Worm (Caenorhabditis elegans): ENCODE measurements around the gene cpb-2.

cpb-2 gene

ce11 chrII:6180552-6180951 is 12.0 kb upstream of the cpb-2 start:
- TF ChIP-seq unc-55 (GFP tag; optimal IDR thresholded peaks at IDR 0.05) (no peak), mbf-1 (tag; optimal IDR thresholded peaks at IDR 0.05) (no peak), elt-1 (tag; optimal IDR thresholded peaks at IDR 0.05) (no peak), dmd-4 (tag; optimal IDR thresholded peaks at IDR 0.05) (no peak), fos-1 (tag; optimal IDR thresholded peaks at IDR 0.05) (no peak), peb-1 (tag; optimal IDR thresholded peaks at IDR 0.05) (no peak), lin-13 (GFP tag; optimal IDR thresholded peaks at IDR 0.05) (no peak), ZK546.5 (tag; optimal IDR thresholded peaks at IDR 0.05) (no peak), egl-27 (tag; optimal IDR thresholded peaks at IDR 0.05) (no peak), sem-4 (tag; optimal IDR thresholded peaks at IDR 0.05) (no peak), ceh-16 (tag; optimal IDR thresholded peaks at IDR 0.05) (no peak), lin-11 (tag; optimal IDR thresholded peaks at IDR 0.05) (no peak), aly-2 (tag; optimal IDR thresholded peaks at IDR 0.05) (no peak), nhr-237 (tag; optimal IDR thresholded peaks at IDR 0.05) (no peak), ztf-11 (tag; optimal IDR thresholded peaks at IDR 0.05) (no peak), gmeb-1 (tag; optimal IDR thresholded peaks at IDR 0.05) (no peak), sma-9 (GFP tag; optimal IDR thresholded peaks at IDR 0.05) (no peak), sma-9 (tag; optimal IDR thresholded peaks at IDR 0.05) (no peak)

- TF ChIP-seq C34F6.9 (tag; optimal IDR thresholded peaks at IDR 0.05), result peak; percentile 26
- no peak for TF ChIP-seq ztf-11 (tag; optimal IDR thresholded peaks at IDR 0.05)
- TF ChIP-seq Y55F3AM.14 (GFP tag; optimal IDR thresholded peaks at IDR 0.05), result no peak
- no peak for TF ChIP-seq skn-1 (tag; optimal IDR thresholded peaks at IDR 0.05)
- no peak for TF ChIP-seq ceh-82 (tag; optimal IDR thresholded peaks at IDR 0.05)
- TF ChIP-seq sma-9 (GFP tag; optimal IDR thresholded peaks at IDR 0.05), result peak; percentile 34
- no peak for TF ChIP-seq sma-9 (tag; optimal IDR thresholded peaks at IDR 0.05)
- TF ChIP-seq zag-1 (tag; optimal IDR thresholded peaks at IDR 0.05), result no peak
- TF ChIP-seq elt-1 (tag; optimal IDR thresholded peaks at IDR 0.05), result no peak
- TF ChIP-seq gmeb-1 (tag; optimal IDR thresholded peaks at IDR 0.05), result no peak
- peak; percentile 38 for TF ChIP-seq nhr-129 (tag; optimal IDR thresholded peaks at IDR 0.05)
- TF ChIP-seq ama-1 (optimal IDR thresholded peaks at IDR 0.05), result no peak
- TF ChIP-seq F13H6.1 (tag; optimal IDR thresholded peaks at IDR 0.05), result peak; percentile 37
- no peak for TF ChIP-seq ZK546.5 (tag; optimal IDR thresholded peaks at IDR 0.05)
- TF ChIP-seq nhr-21 (tag; optimal IDR thresholded peaks at IDR 0.05), result no peak
- TF ChIP-seq lsy-2 (tag; optimal IDR thresholded peaks at IDR 0.05), result peak in 1 of 2 experiments; percentile 22
Measured at ce11 chrII:6181337-6181736, 11.2 kb upstream of the cpb-2 start.

- TF ChIP-seq nhr-25 (tag; optimal IDR thresholded peaks at IDR 0.05) (no peak), ceh-16 (tag; optimal IDR thresholded peaks at IDR 0.05) (no peak), sma-9 (GFP tag; optimal IDR thresholded peaks at IDR 0.05) (no peak), sma-9 (tag; optimal IDR thresholded peaks at IDR 0.05) (no peak), ceh-82 (tag; optimal IDR thresholded peaks at IDR 0.05) (no peak), nhr-10 (tag; optimal IDR thresholded peaks at IDR 0.05) (no peak), nhr-237 (tag; optimal IDR thresholded peaks at IDR 0.05) (no peak), fos-1 (tag; optimal IDR thresholded peaks at IDR 0.05) (no peak), elt-1 (tag; optimal IDR thresholded peaks at IDR 0.05) (no peak), mab-5 (tag; optimal IDR thresholded peaks at IDR 0.05) (no peak), unc-62 (GFP tag; optimal IDR thresholded peaks at IDR 0.05) (no peak), aly-2 (tag; optimal IDR thresholded peaks at IDR 0.05) (no peak), lsy-2 (tag; optimal IDR thresholded peaks at IDR 0.05) (no peak), zag-1 (tag; optimal IDR thresholded peaks at IDR 0.05) (no peak)
Measured at ce11 chrII:6190770-6191169, 1.8 kb upstream of the cpb-2 start.

DNA sequence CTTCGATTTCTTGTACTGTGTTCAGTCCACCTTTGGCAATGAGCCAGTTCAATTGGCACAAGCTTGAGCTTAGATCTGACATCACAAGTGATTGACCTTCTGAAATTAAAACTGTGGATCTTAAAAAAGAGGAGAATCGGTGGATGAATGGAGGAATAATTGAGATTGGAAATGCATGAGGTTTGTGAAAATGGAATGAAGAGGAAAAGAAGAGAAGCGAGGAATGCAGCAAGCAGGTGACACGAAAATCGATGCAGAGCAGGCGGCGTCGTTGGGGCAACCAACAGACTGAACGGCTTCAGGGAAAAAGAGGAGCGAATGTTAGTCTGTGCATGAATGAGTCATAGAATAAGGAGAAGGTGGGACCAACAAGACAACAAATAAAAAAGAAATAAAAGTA is 1.3 kb upstream of the cpb-2 start, which contains the start of gene fkh-8:
Gene fkh-8 (minus strand): TSS at position 101 of the 400 bp plus-strand sequence.
- no peak for TF ChIP-seq dmd-4 (tag; optimal IDR thresholded peaks at IDR 0.05)
- TF ChIP-seq ceh-82 (tag; optimal IDR thresholded peaks at IDR 0.05), result no peak
- no peak for TF ChIP-seq nhr-21 (tag; optimal IDR thresholded peaks at IDR 0.05)
- TF ChIP-seq lin-13 (GFP tag; optimal IDR thresholded peaks at IDR 0.05), result no peak
- TF ChIP-seq sma-3 (GFP tag; optimal IDR thresholded peaks at IDR 0.05), result no peak
- TF ChIP-seq skn-1 (tag; optimal IDR thresholded peaks at IDR 0.05), result no peak
- no peak for TF ChIP-seq R02D3.7 (tag; optimal IDR thresholded peaks at IDR 0.05)
- TF ChIP-seq sem-4 (tag; optimal IDR thresholded peaks at IDR 0.05), result no peak
- no peak for TF ChIP-seq zag-1 (tag; optimal IDR thresholded peaks at IDR 0.05)
- TF ChIP-seq nhr-23 (tag; optimal IDR thresholded peaks at IDR 0.05), result no peak
- TF ChIP-seq lsy-2 (tag; optimal IDR thresholded peaks at IDR 0.05), result no peak
- TF ChIP-seq ama-1 (optimal IDR thresholded peaks at IDR 0.05), result no peak
- TF ChIP-seq nhr-25 (tag; optimal IDR thresholded peaks at IDR 0.05), result no peak
- TF ChIP-seq ceh-16 (tag; optimal IDR thresholded peaks at IDR 0.05), result no peak
- no peak for TF ChIP-seq mbf-1 (tag; optimal IDR thresholded peaks at IDR 0.05)
- no peak for TF ChIP-seq egl-27 (tag; optimal IDR thresholded peaks at IDR 0.05)
- no peak for TF ChIP-seq lin-39 (tag; optimal IDR thresholded peaks at IDR 0.05)
- TF ChIP-seq Y55F3AM.14 (GFP tag; optimal IDR thresholded peaks at IDR 0.05), result no peak
- TF ChIP-seq unc-62 (GFP tag; optimal IDR thresholded peaks at IDR 0.05), result no peak
